Fruit fly (Drosophila melanogaster): ENCODE results near the gene mtrm.

The mtrm gene

dm6 chr3L:8455015-8455908 lies 42.5 kb downstream of the mtrm start:
- TF ChIP-seq CTCF (optimal IDR thresholded peaks at IDR 0.05) (peak; percentile 36 to 38), CG8478 (optimal IDR thresholded peaks at IDR 0.05) (no peak)

dm6 chr3L:8456472-8457049 lies 43.7 kb downstream of the mtrm start:
- TF ChIP-seq CTCF (optimal IDR thresholded peaks at IDR 0.05) (no peak), CG8478 (optimal IDR thresholded peaks at IDR 0.05) (no peak)

- TF ChIP-seq CG8478 (optimal IDR thresholded peaks at IDR 0.05) (no peak), CTCF (optimal IDR thresholded peaks at IDR 0.05) (no peak)
Observed at dm6 chr3L:8457866-8458766, 45.3 kb downstream of the mtrm start.

dm6 chr3L:8458767-8459614 lies 46.2 kb downstream of the mtrm start:
- no peak for TF ChIP-seq CG8478 (optimal IDR thresholded peaks at IDR 0.05)
- no peak for TF ChIP-seq CTCF (optimal IDR thresholded peaks at IDR 0.05)

dm6 chr3L:8459615-8460004 lies 46.8 kb downstream of the mtrm start:
- no peak for TF ChIP-seq CG8478 (optimal IDR thresholded peaks at IDR 0.05)
- TF ChIP-seq CTCF (optimal IDR thresholded peaks at IDR 0.05), result no peak

- TF ChIP-seq CTCF (optimal IDR thresholded peaks at IDR 0.05), result no peak
- TF ChIP-seq CG8478 (optimal IDR thresholded peaks at IDR 0.05), result no peak
Observed at dm6 chr3L:8460050-8460878, 47.5 kb downstream of the mtrm start.

DNA sequence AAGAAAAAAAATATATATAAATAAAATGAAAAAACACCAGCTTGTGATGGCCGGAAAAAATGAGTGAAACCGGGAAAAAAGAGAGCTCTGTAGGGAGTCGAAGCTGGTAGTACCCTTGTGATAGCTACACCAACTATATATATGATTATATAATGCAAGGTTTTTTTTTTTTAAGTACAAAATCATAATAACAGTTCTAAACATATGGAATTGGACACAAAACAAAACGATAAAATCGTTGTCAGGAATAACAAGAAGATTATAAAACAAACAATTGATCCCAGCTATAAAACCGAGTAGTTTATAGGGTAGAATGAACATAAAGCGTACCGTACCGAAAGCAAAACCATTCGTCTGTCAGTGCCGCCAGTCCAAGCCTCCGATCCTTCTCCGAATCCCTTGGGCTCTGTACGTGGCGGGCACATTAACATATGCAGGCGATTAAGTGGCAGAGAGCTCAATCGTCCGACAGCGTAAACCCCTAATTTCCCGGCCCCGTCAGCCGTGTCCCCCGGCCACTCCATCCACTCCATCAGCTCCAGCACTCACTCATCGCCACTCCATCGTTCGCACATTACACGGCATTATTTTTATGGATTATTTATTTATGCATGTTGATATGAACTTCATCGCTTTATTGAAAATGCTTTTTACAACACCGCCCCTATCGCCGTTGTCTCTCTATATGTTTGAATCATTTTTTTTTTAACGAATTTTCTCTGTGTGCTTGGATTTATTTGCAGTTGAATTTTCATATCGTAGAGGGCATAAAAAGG lies 48.6 kb downstream of the mtrm start:
- TF ChIP-seq CTCF (optimal IDR thresholded peaks at IDR 0.05) (no peak), CG8478 (optimal IDR thresholded peaks at IDR 0.05) (no peak)

Measured in S2 (cell line).